Worm (Caenorhabditis elegans) whole organism, late embryonic: ENCODE data around the gene ZK1290.15.

ENCODE experiments used
- C08G9.2 ChIP-seq: sonication (generic microtip); optimal IDR thresholded peaks from 2 replicates; lab custom pipeline; 2016; ENCODE audit warnings: mild to moderate bottlenecking, missing genetic modification characterization, moderate library complexity, missing compliant biosample characterization
- F13H6.1 ChIP-seq: sonication (generic microtip); optimal IDR thresholded peaks from 2 replicates; lab custom pipeline; 2016; ENCODE audit warnings: missing genetic modification characterization, missing compliant biosample characterization
- K02D7.2 ChIP-seq: sonication (generic microtip); optimal IDR thresholded peaks from 2 replicates; lab custom pipeline; 2017; ENCODE audit warnings: mild to moderate bottlenecking, missing genetic modification characterization, missing compliant biosample characterization
- K09A11.1 ChIP-seq: sonication (generic microtip); optimal IDR thresholded peaks from 2 replicates; lab custom pipeline; 2017; ENCODE audit warnings: antibody characterized with exemption, mild to moderate bottlenecking, missing genetic modification characterization, missing compliant biosample characterization; ENCODE audit not compliant: insufficient read depth
- ahr-1 ChIP-seq: sonication (generic microtip); optimal IDR thresholded peaks from 2 replicates; lab custom pipeline; 2016; ENCODE audit warnings: missing genetic modification characterization, missing compliant biosample characterization
- ama-1 ChIP-seq: fragments of 150-350 bp; optimal IDR thresholded peaks from 2 replicates; lab custom pipeline; 2014
- ceh-14 ChIP-seq: sonication (generic microtip); optimal IDR thresholded peaks from 2 replicates; lab custom pipeline; 2016; ENCODE audit warnings: missing genotype, missing genetic modification characterization, missing compliant biosample characterization
- ceh-18 ChIP-seq: sonication (generic microtip); optimal IDR thresholded peaks from 2 replicates; lab custom pipeline; 2016; ENCODE audit warnings: missing genetic modification characterization, missing compliant biosample characterization
- ceh-19 ChIP-seq: fragments of 200-800 bp; sonication (Bioruptor generic); optimal IDR thresholded peaks from 2 replicates; lab custom pipeline; 2018; ENCODE audit warnings: mild to moderate bottlenecking, missing genetic modification characterization, missing compliant biosample characterization
- ceh-24 ChIP-seq: sonication (generic microtip); optimal IDR thresholded peaks from 2 replicates; lab custom pipeline; 2016; ENCODE audit warnings: mild to moderate bottlenecking, missing genetic modification characterization, missing compliant biosample characterization
- ceh-30 ChIP-seq: fragments of 150-350 bp; optimal IDR thresholded peaks from 2 replicates; lab custom pipeline; 2014; ENCODE audit warnings: missing biosample characterization, missing genetic modification characterization
- ceh-45 ChIP-seq: fragments of 200-800 bp; sonication (Bioruptor generic); IDR thresholded peaks from 2 replicates; pipeline ENCODE4 v1.3.6; 2022; ENCODE audit warnings: missing genetic modification reagents, missing genetic modification characterization, missing compliant biosample characterization
- ceh-48 ChIP-seq: sonication (generic microtip); optimal IDR thresholded peaks from 2 replicates; lab custom pipeline; 2016; ENCODE audit warnings: missing genetic modification characterization, inconsistent platforms, missing compliant biosample characterization
- ceh-9 ChIP-seq: sonication (generic microtip); optimal IDR thresholded peaks from 2 replicates; lab custom pipeline; 2016; ENCODE audit warnings: mild to moderate bottlenecking, missing genetic modification characterization, inconsistent platforms, missing compliant biosample characterization
- che-1 ChIP-seq: sonication (generic microtip); optimal IDR thresholded peaks from 2 replicates; lab custom pipeline; 2016; ENCODE audit warnings: mild to moderate bottlenecking, missing genetic modification characterization, missing compliant biosample characterization
- dmd-4 ChIP-seq: sonication (generic microtip); optimal IDR thresholded peaks from 2 replicates; lab custom pipeline; 2016; ENCODE audit warnings: borderline replicate concordance, missing genetic modification characterization, missing compliant biosample characterization
- dve-1 ChIP-seq: sonication (generic microtip); optimal IDR thresholded peaks from 2 replicates; lab custom pipeline; 2017; ENCODE audit warnings: antibody characterized with exemption, mild to moderate bottlenecking, missing genetic modification characterization, missing compliant biosample characterization
- elt-2 ChIP-seq: sonication (generic microtip); optimal IDR thresholded peaks from 2 replicates; lab custom pipeline; 2016; ENCODE audit warnings: missing genetic modification reagents, missing genetic modification characterization, missing compliant biosample characterization
- eyg-1 ChIP-seq: sonication (generic microtip); optimal IDR thresholded peaks from 2 replicates; lab custom pipeline; 2016; ENCODE audit warnings: missing genotype, missing genetic modification characterization, missing compliant biosample characterization
- fkh-10 ChIP-seq: fragments of 150-350 bp; optimal IDR thresholded peaks from 2 replicates; lab custom pipeline; 2014; ENCODE audit warnings: missing biosample characterization, missing genetic modification reagents, missing genetic modification characterization
- hlh-15 ChIP-seq: sonication (generic microtip); optimal IDR thresholded peaks from 2 replicates; lab custom pipeline; 2016; ENCODE audit warnings: missing genetic modification characterization, missing compliant biosample characterization
- hlh-30 ChIP-seq: sonication (generic microtip); optimal IDR thresholded peaks from 2 replicates; lab custom pipeline; 2017; ENCODE audit warnings: antibody characterized with exemption, missing genetic modification characterization, missing compliant biosample characterization; ENCODE audit not compliant: insufficient read depth
- hlh-6 ChIP-seq: sonication (generic microtip); optimal IDR thresholded peaks from 2 replicates; lab custom pipeline; 2016; ENCODE audit warnings: missing genotype, missing genetic modification characterization, missing compliant biosample characterization
- hlh-8 ChIP-seq: sonication (generic microtip); optimal IDR thresholded peaks from 2 replicates; lab custom pipeline; 2016; ENCODE audit warnings: missing genotype, missing genetic modification characterization, missing compliant biosample characterization
- madf-2 ChIP-seq: sonication (generic microtip); optimal IDR thresholded peaks from 2 replicates; lab custom pipeline; 2017; ENCODE audit warnings: missing genetic modification characterization, missing compliant biosample characterization
- mec-3 ChIP-seq: sonication (generic microtip); optimal IDR thresholded peaks from 2 replicates; lab custom pipeline; 2016; ENCODE audit warnings: borderline replicate concordance, missing genetic modification characterization, missing compliant biosample characterization
- nfya-1 ChIP-seq: sonication (generic microtip); optimal IDR thresholded peaks from 2 replicates; lab custom pipeline; 2017; ENCODE audit warnings: missing genetic modification characterization, mild to moderate bottlenecking, missing compliant biosample characterization, antibody characterized with exemption, moderate library complexity
- nhr-11 ChIP-seq: fragments of 150-350 bp; optimal IDR thresholded peaks from 2 replicates; lab custom pipeline; 2014; ENCODE audit warnings: missing biosample characterization, missing genetic modification characterization
- odd-2 ChIP-seq: sonication (generic microtip); optimal IDR thresholded peaks from 2 replicates; lab custom pipeline; 2017; ENCODE audit warnings: antibody characterized with exemption, mild to moderate bottlenecking, missing genetic modification characterization, missing compliant biosample characterization
- pag-3 ChIP-seq: sonication (generic microtip); optimal IDR thresholded peaks from 2 replicates; lab custom pipeline; 2016; ENCODE audit warnings: missing compliant biosample characterization, missing genetic modification characterization, borderline replicate concordance
- pat-9 ChIP-seq: fragments of 200-800 bp; sonication (Bioruptor generic); optimal IDR thresholded peaks from 2 replicates; lab custom pipeline; 2018; ENCODE audit warnings: mild to moderate bottlenecking, missing genetic modification characterization, moderate library complexity, missing compliant biosample characterization
- pha-4 ChIP-seq: fragments of 150-350 bp; optimal IDR thresholded peaks from 2 replicates; lab custom pipeline; 2018; ENCODE audit warnings: missing biosample characterization, missing genetic modification reagents, missing genetic modification characterization
- pqm-1 ChIP-seq: sonication (generic microtip); optimal IDR thresholded peaks from 2 replicates; lab custom pipeline; 2016; ENCODE audit warnings: missing genetic modification characterization, missing compliant biosample characterization
- pros-1 ChIP-seq: fragments of 150-350 bp; optimal IDR thresholded peaks from 2 replicates; lab custom pipeline; 2014; ENCODE audit warnings: missing biosample characterization, missing genetic modification reagents, missing genetic modification characterization
- ref-2 ChIP-seq: sonication (generic microtip); optimal IDR thresholded peaks from 2 replicates; lab custom pipeline; 2016; ENCODE audit warnings: missing genetic modification characterization, missing compliant biosample characterization
- rnt-1 ChIP-seq: sonication (generic microtip); optimal IDR thresholded peaks from 2 replicates; lab custom pipeline; 2016; ENCODE audit warnings: missing genetic modification characterization, missing compliant biosample characterization
- sdc-2 ChIP-seq: sonication (generic microtip); optimal IDR thresholded peaks from 2 replicates; lab custom pipeline; 2016; ENCODE audit warnings: missing genotype, missing genetic modification characterization, missing compliant biosample characterization
- sox-2 ChIP-seq: fragments of 200-800 bp; sonication (Bioruptor generic); IDR thresholded peaks from 2 replicates; pipeline ENCODE4 v1.3.6; 2022; ENCODE audit warnings: missing genetic modification reagents, missing genetic modification characterization, missing compliant biosample characterization
- sox-4 ChIP-seq: sonication (generic microtip); optimal IDR thresholded peaks from 2 replicates; lab custom pipeline; 2017; ENCODE audit warnings: mild to moderate bottlenecking, missing genetic modification characterization, inconsistent platforms, missing compliant biosample characterization
- tbx-2 ChIP-seq: sonication (generic microtip); optimal IDR thresholded peaks from 2 replicates; lab custom pipeline; 2016; ENCODE audit warnings: missing genetic modification characterization, missing compliant biosample characterization
- tbx-7 ChIP-seq: sonication (generic microtip); optimal IDR thresholded peaks from 2 replicates; lab custom pipeline; 2016; ENCODE audit warnings: missing genotype, missing genetic modification characterization, missing compliant biosample characterization
- ttx-3 ChIP-seq: sonication (generic microtip); optimal IDR thresholded peaks from 2 replicates; lab custom pipeline; 2016; ENCODE audit warnings: missing genetic modification reagents, missing genetic modification characterization, missing compliant biosample characterization
- unc-3 ChIP-seq, 2 experiments: fragments of 200-800 bp in 1 of 2; sonication (Bioruptor generic) in 1 of 2; sonication (generic microtip) in 1 of 2; conservative IDR thresholded peaks in 1 of 2; optimal IDR thresholded peaks in 1 of 2; 2 replicates each; pipeline versions ENCODE4 v1.3.6 to Lab custom; 2016 to 2022; ENCODE audit warnings: missing compliant biosample characterization in 2 of 2, missing genetic modification characterization in 2 of 2, missing genetic modification reagents in 1 of 2
- unc-42 ChIP-seq: sonication (generic microtip); optimal IDR thresholded peaks from 2 replicates; lab custom pipeline; 2016; ENCODE audit warnings: missing genotype, missing genetic modification characterization, missing compliant biosample characterization
- unc-55 ChIP-seq: sonication (generic microtip); optimal IDR thresholded peaks from 2 replicates; lab custom pipeline; 2017; ENCODE audit warnings: missing biosample characterization, missing genetic modification reagents, missing genetic modification characterization
- unc-86 ChIP-seq: sonication (generic microtip); optimal IDR thresholded peaks from 2 replicates; lab custom pipeline; 2016; ENCODE audit warnings: missing genetic modification characterization, missing compliant biosample characterization

The ZK1290.15 gene

ce11 chrII:7523281-7523680 is at the start of gene ZK1290.15:
Gene ZK1290.15 (plus strand): TSS chrII:7523581.
- TF ChIP-seq F13H6.1 (tag; lab: Kevin White, UChicago) (no peak), sox-4 (tag; lab: Kevin White, UChicago) (no peak), unc-86 (tag; lab: Kevin White, UChicago) (no peak), unc-55 (GFP tag; lab: Kevin White, UChicago) (no peak), ceh-24 (tag; lab: Kevin White, UChicago) (no peak), tbx-2 (tag; lab: Kevin White, UChicago) (no peak), tbx-7 (tag; lab: Kevin White, UChicago) (no peak), fkh-10 (GFP tag; lab: Kevin White, UChicago) (no peak), hlh-30 (tag; lab: Kevin White, UChicago) (no peak), che-1 (tag; lab: Kevin White, UChicago) (no peak), mec-3 (tag; lab: Kevin White, UChicago) (no peak), pros-1 (tag; lab: Kevin White, UChicago) (no peak), pha-4 (tag; lab: Kevin White, UChicago) (no peak)

ce11 chrII:7478487-7479234 is 44.7 kb upstream of the ZK1290.15 start, which contains the start of the genes aka-1 and ubc-6:
Gene aka-1 (minus strand): TSS chrII:7478537.
Gene ubc-6 (plus strand): TSS chrII:7479187.
- TF ChIP-seq hlh-6 (tag; lab: Kevin White, UChicago): peak; percentile 67
- TF ChIP-seq elt-2 (tag; lab: Kevin White, UChicago): no peak
- TF ChIP-seq K02D7.2 (tag; lab: Kevin White, UChicago): no peak
- no peak for TF ChIP-seq unc-86 (tag; lab: Kevin White, UChicago)
- TF ChIP-seq ceh-14 (tag; lab: Kevin White, UChicago): peak; percentile 72
- no peak for TF ChIP-seq ceh-9
- no peak for TF ChIP-seq pros-1 (tag; lab: Kevin White, UChicago)
- TF ChIP-seq hlh-8 (tag; lab: Kevin White, UChicago): peak; percentile 53
- TF ChIP-seq pqm-1: peak; percentile 42
- no peak for TF ChIP-seq sdc-2 (tag; lab: Kevin White, UChicago)
- no peak for TF ChIP-seq ttx-3 (tag; lab: Kevin White, UChicago)
- TF ChIP-seq ref-2 (tag; lab: Kevin White, UChicago): peak; percentile 84
- peak; percentile 1 for TF ChIP-seq unc-55 (GFP tag; lab: Kevin White, UChicago)
- TF ChIP-seq eyg-1 (tag; lab: Kevin White, UChicago): no peak
- TF ChIP-seq ahr-1 (tag; lab: Kevin White, UChicago): no peak
- TF ChIP-seq ceh-24 (tag; lab: Kevin White, UChicago): no peak
- no peak for TF ChIP-seq ceh-48 (tag; lab: Kevin White, UChicago)
- no peak for TF ChIP-seq nhr-11 (tag; lab: Kevin White, UChicago)
- no peak for TF ChIP-seq K09A11.1 (tag; lab: Kevin White, UChicago)
- TF ChIP-seq ama-1 (lab: Kevin White, UChicago): no peak
- TF ChIP-seq ceh-18 (tag; lab: Kevin White, UChicago): peak; percentile 75
- peak; percentile 86 for TF ChIP-seq rnt-1
- TF ChIP-seq unc-42 (tag; lab: Kevin White, UChicago): peak; percentile 78
- TF ChIP-seq ceh-19 (GFP tag; lab: Kevin White, UChicago): no peak
- no peak for TF ChIP-seq mec-3 (tag; lab: Kevin White, UChicago)
- TF ChIP-seq hlh-30 (tag; lab: Kevin White, UChicago): peak; percentile 69
- peak; percentile 55 for TF ChIP-seq tbx-7 (tag; lab: Kevin White, UChicago)
- TF ChIP-seq hlh-15 (tag; lab: Kevin White, UChicago): no peak
- TF ChIP-seq sox-2 (GFP tag; lab: Robert Waterston, UW): no peak
- TF ChIP-seq tbx-2 (tag; lab: Kevin White, UChicago): peak; percentile 90
- no peak for TF ChIP-seq pag-3 (tag; lab: Kevin White, UChicago)
- no peak for TF ChIP-seq fkh-10 (GFP tag; lab: Kevin White, UChicago)
- TF ChIP-seq ceh-45 (GFP tag; lab: Robert Waterston, UW): peak; percentile 44; the same call in 1 of the 2 replicates
- TF ChIP-seq dve-1 (tag; lab: Kevin White, UChicago): no peak
- TF ChIP-seq madf-2: peak; percentile 38
- TF ChIP-seq pat-9 (tag; lab: Kevin White, UChicago): no peak
- 0 out of 2 replicates have a peak, but pooled peaks have one; percentile 17 for TF ChIP-seq unc-3 (GFP tag; conservative IDR thresholded peaks at IDR 0.05; lab: Robert Waterston, UW)
- no peak for TF ChIP-seq unc-3 (tag; optimal IDR thresholded peaks at IDR 0.05; lab: Kevin White, UChicago)
- no peak for TF ChIP-seq odd-2 (tag; lab: Kevin White, UChicago)
- TF ChIP-seq C08G9.2 (tag; lab: Kevin White, UChicago): peak; percentile 68
- peak; percentile 63 for TF ChIP-seq dmd-4
- no peak for TF ChIP-seq ceh-30 (tag; lab: Kevin White, UChicago)
- TF ChIP-seq nfya-1: peak; percentile 64
